Fruit fly (Drosophila melanogaster) whole organism, wandering third instar larva: ENCODE results near the gene kra.

Experiments used
- Abd-B ChIP-seq: fragments of >200 bp; optimal IDR thresholded peaks from 2 replicates; lab custom pipeline; 2017; ENCODE audit warnings: missing biosample characterization, missing genetic modification characterization
- Hnf4 ChIP-seq: fragments of 200-800 bp; sonication (Bioruptor generic); optimal IDR thresholded peaks from 2 replicates; lab custom pipeline; 2016; ENCODE audit warnings: missing biosample characterization, mild to moderate bottlenecking, missing genetic modification characterization
- Jra ChIP-seq: sonication (Bioruptor generic); optimal IDR thresholded peaks from 2 replicates; lab custom pipeline; 2016; ENCODE audit warnings: missing biosample characterization, missing genetic modification characterization
- Myc ChIP-seq: fragments of >200 bp; optimal IDR thresholded peaks from 2 replicates; lab custom pipeline; 2017
- OdsH ChIP-seq: fragments of 200-800 bp; sonication (Bioruptor generic); optimal IDR thresholded peaks from 2 replicates; lab custom pipeline; 2016; ENCODE audit warnings: missing biosample characterization, mild to moderate bottlenecking, missing genetic modification characterization
- br ChIP-seq: fragments of 200-800 bp; sonication (Bioruptor generic); optimal IDR thresholded peaks from 2 replicates; lab custom pipeline; 2016; ENCODE audit warnings: missing biosample characterization, missing genetic modification characterization
- brk ChIP-seq: fragments of 200-800 bp; sonication (Bioruptor generic); optimal IDR thresholded peaks from 2 replicates; lab custom pipeline; 2016; ENCODE audit warnings: missing biosample characterization, mild to moderate bottlenecking, missing genetic modification characterization
- dmrt93B ChIP-seq: fragments of 200-800 bp; sonication (Bioruptor generic); optimal IDR thresholded peaks from 2 replicates; lab custom pipeline; 2018; ENCODE audit warnings: missing biosample characterization, mild to moderate bottlenecking, missing genetic modification characterization
- ey ChIP-seq: fragments of 200-800 bp; sonication (Bioruptor generic); optimal IDR thresholded peaks from 2 replicates; lab custom pipeline; 2016; ENCODE audit warnings: missing biosample characterization, missing genetic modification characterization
- pan ChIP-seq: fragments of >200 bp; optimal IDR thresholded peaks from 2 replicates; lab custom pipeline; 2017
- tai ChIP-seq: sonication (Bioruptor generic); optimal IDR thresholded peaks from 2 replicates; lab custom pipeline; 2016; ENCODE audit warnings: missing biosample characterization, missing genetic modification characterization

DNA sequence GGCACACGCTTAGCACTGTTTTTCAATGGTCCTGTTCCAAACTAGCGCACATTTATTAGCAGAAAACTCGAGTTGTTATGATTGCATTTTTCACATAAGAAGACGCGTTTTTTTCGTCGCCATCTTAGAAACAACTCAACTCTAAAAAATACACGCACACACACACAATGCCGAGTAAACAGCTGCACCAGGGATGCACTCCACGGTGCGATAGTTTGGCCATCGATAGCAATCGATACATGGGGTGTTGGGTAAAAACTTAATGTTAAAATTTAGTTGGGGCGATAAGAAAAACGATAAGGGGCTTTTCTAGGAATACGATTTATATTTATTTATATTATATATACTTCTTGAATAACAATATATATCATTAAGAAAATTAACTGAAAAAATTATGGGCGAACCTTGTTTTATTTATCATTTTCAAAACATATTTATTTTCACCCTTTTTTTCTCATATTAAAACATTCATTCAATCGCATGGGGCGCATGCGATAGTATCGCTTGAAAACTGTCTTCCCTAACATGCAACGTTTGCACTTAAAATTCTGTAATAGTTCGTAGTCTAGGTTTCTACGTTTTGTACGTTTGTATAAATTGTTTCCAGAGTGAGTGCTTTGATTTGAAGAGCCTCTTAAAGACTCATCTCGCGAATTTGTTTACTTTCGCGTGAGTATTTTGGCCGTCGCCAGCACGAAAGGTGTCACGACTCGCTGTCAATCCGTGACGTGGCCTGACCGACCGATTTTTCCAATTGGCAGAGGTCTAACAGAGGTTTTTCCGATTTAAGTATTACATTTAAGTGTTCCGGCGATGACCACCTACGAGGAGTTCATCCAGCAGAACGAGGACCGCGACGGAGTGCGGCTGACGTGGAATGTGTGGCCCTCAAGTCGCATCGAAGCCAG, 47.9 kb upstream of the kra start, which contains the start of the genes MTA1-like and Sec23:
- TF ChIP-seq Myc (lab: Kevin White, UChicago) (peak; percentile 0), brk (GFP tag; lab: Kevin White, UChicago) (peak; percentile 39), ey (GFP tag; lab: Kevin White, UChicago) (peak; percentile 52), br (peak; percentile 26), pan (lab: Kevin White, UChicago) (no peak), Abd-B (no peak), OdsH (GFP tag; lab: Kevin White, UChicago) (peak; percentile 24), dmrt93B (peak; percentile 54), Jra (GFP tag; lab: Kevin White, UChicago) (peak; percentile 19), tai (GFP tag; lab: Kevin White, UChicago) (no peak), Hnf4 (GFP tag; lab: Kevin White, UChicago) (peak; percentile 76)
